Fruit fly (Drosophila melanogaster) whole organism, embryonic: ENCODE measurements around the gene Reg-2.

Experiments used
- Bgb ChIP-seq: fragments of 200-800 bp; sonication (Bioruptor generic); IDR thresholded peaks from 2 replicates; pipeline ENCODE4 v1.3.6; 2022; ENCODE audit warnings: missing biosample characterization, missing genetic modification characterization; ENCODE audit not compliant: partially characterized antibody
- CG10209 ChIP-seq: fragments of 200-800 bp; sonication (Bioruptor generic); optimal IDR thresholded peaks from 3 replicates; lab custom pipeline; 2017; ENCODE audit warnings: missing biosample characterization, mild to moderate bottlenecking, missing genetic modification characterization, missing genetic modification reagents
- CG10543 ChIP-seq: fragments of 200-800 bp; sonication (Bioruptor generic); optimal IDR thresholded peaks from 3 replicates; lab custom pipeline; 2017; ENCODE audit warnings: missing biosample characterization, mild to moderate bottlenecking, missing genetic modification characterization, moderate library complexity
- CG10979 ChIP-seq: fragments of 200-800 bp; sonication (Bioruptor generic); optimal IDR thresholded peaks from 2 replicates; lab custom pipeline; 2018; ENCODE audit warnings: missing biosample characterization, mild to moderate bottlenecking, missing genetic modification characterization, moderate library complexity
- CG12155 ChIP-seq: fragments of 200-800 bp; sonication (Bioruptor generic); optimal IDR thresholded peaks from 3 replicates; lab custom pipeline; 2016; ENCODE audit warnings: missing biosample characterization, missing genetic modification characterization
- CG12219 ChIP-seq: fragments of 200-800 bp; sonication (Bioruptor generic); optimal IDR thresholded peaks from 3 replicates; lab custom pipeline; 2018; ENCODE audit warnings: missing biosample characterization, mild to moderate bottlenecking, missing genetic modification characterization
- CG12659 ChIP-seq: fragments of 200-800 bp; sonication (Bioruptor generic); optimal IDR thresholded peaks from 3 replicates; lab custom pipeline; 2017; ENCODE audit warnings: mild to moderate bottlenecking, missing biosample characterization, missing genetic modification reagents, missing genetic modification characterization
- CG13894 ChIP-seq: fragments of 200-800 bp; sonication (Bioruptor generic); optimal IDR thresholded peaks from 3 replicates; lab custom pipeline; 2018; ENCODE audit warnings: missing biosample characterization, mild to moderate bottlenecking, missing genetic modification characterization, moderate library complexity
- CG17359 ChIP-seq: fragments of 200-800 bp; sonication (Bioruptor generic); optimal IDR thresholded peaks from 3 replicates; lab custom pipeline; 2018; ENCODE audit warnings: missing biosample characterization, mild to moderate bottlenecking, missing genetic modification characterization, moderate library complexity
- CG17912 ChIP-seq: fragments of 200-800 bp; sonication (Bioruptor generic); optimal IDR thresholded peaks from 2 replicates; lab custom pipeline; 2018; ENCODE audit warnings: missing biosample characterization, mild to moderate bottlenecking, missing genetic modification characterization
- CG1832 ChIP-seq: fragments of 200-800 bp; sonication (Bioruptor generic); optimal IDR thresholded peaks from 2 replicates; lab custom pipeline; 2017; ENCODE audit warnings: missing biosample characterization, mild to moderate bottlenecking, missing genetic modification characterization, inconsistent platforms
- CG18599 ChIP-seq: fragments of 200-800 bp; sonication (Bioruptor generic); optimal IDR thresholded peaks from 3 replicates; lab custom pipeline; 2017; ENCODE audit warnings: missing biosample characterization, missing genetic modification characterization, mild to moderate bottlenecking, moderate library complexity, missing genetic modification reagents
- CG18619 ChIP-seq: fragments of 200-800 bp; sonication (Bioruptor generic); optimal IDR thresholded peaks from 3 replicates; lab custom pipeline; 2017; ENCODE audit warnings: missing biosample characterization, mild to moderate bottlenecking, missing genetic modification characterization
- CG3163 ChIP-seq: fragments of 200-800 bp; sonication (Bioruptor generic); optimal IDR thresholded peaks from 3 replicates; lab custom pipeline; 2016; ENCODE audit warnings: missing biosample characterization, missing genetic modification characterization
- CG32767 ChIP-seq: fragments of 200-800 bp; sonication (Bioruptor generic); IDR thresholded peaks from 2 replicates; pipeline ENCODE4 v1.3.6; 2022; ENCODE audit warnings: missing biosample characterization, missing genetic modification characterization
- CG34422 ChIP-seq: fragments of 200-800 bp; sonication (Bioruptor generic); IDR thresholded peaks from 3 replicates; pipeline ENCODE4 v1.3.6; 2022; ENCODE audit warnings: missing biosample characterization, missing genetic modification characterization
- CG5953 ChIP-seq: fragments of 200-800 bp; sonication (Bioruptor generic); IDR thresholded peaks from 2 replicates; pipeline ENCODE4 v1.3.6; 2022; ENCODE audit warnings: missing biosample characterization, missing genetic modification characterization
- CG6765 ChIP-seq: fragments of 200-800 bp; sonication (Bioruptor generic); optimal IDR thresholded peaks from 3 replicates; lab custom pipeline; 2017; ENCODE audit warnings: missing biosample characterization, mild to moderate bottlenecking, missing genetic modification characterization
- CG7786 ChIP-seq: fragments of 200-800 bp; sonication (Bioruptor generic); optimal IDR thresholded peaks from 2 replicates; lab custom pipeline; 2016; ENCODE audit warnings: missing biosample characterization, missing genetic modification characterization
- ERR ChIP-seq: fragments of 200-800 bp; sonication (Bioruptor generic); optimal IDR thresholded peaks from 2 replicates; lab custom pipeline; 2016; ENCODE audit warnings: missing biosample characterization, missing genetic modification characterization
- HLH54F ChIP-seq: fragments of 200-800 bp; sonication (Bioruptor generic); optimal IDR thresholded peaks from 3 replicates; lab custom pipeline; 2016; ENCODE audit warnings: missing biosample characterization, missing genetic modification characterization
- HmgD ChIP-seq: fragments of 200-800 bp; sonication (Bioruptor generic); optimal IDR thresholded peaks from 3 replicates; lab custom pipeline; 2016; ENCODE audit warnings: missing biosample characterization, missing genetic modification characterization
- Lim3 ChIP-seq: fragments of 200-800 bp; sonication (Bioruptor generic); IDR thresholded peaks from 2 replicates; pipeline ENCODE4 v1.3.6; 2022; ENCODE audit warnings: missing biosample characterization, missing genetic modification characterization
- Lpt ChIP-seq: fragments of >200 bp; optimal IDR thresholded peaks from 2 replicates; lab custom pipeline; 2018; ENCODE audit warnings: missing biosample characterization, missing genetic modification characterization
- Nf-YB ChIP-seq: fragments of 200-800 bp; sonication (Bioruptor generic); optimal IDR thresholded peaks from 3 replicates; lab custom pipeline; 2019; ENCODE audit warnings: missing biosample characterization, mild to moderate bottlenecking, missing genetic modification characterization, moderate library complexity
- PHDP ChIP-seq: fragments of 200-800 bp; sonication (Bioruptor generic); optimal IDR thresholded peaks from 3 replicates; lab custom pipeline; 2018; ENCODE audit warnings: missing biosample characterization, mild to moderate bottlenecking, missing genetic modification characterization, moderate library complexity
- Scr ChIP-seq: fragments of 200-800 bp; sonication (Bioruptor generic); IDR thresholded peaks from 2 replicates; pipeline ENCODE4 v1.3.6; 2022; ENCODE audit warnings: missing biosample characterization, missing genetic modification characterization; ENCODE audit not compliant: partially characterized antibody
- Six4 ChIP-seq: fragments of 200-800 bp; sonication (Bioruptor generic); optimal IDR thresholded peaks from 2 replicates; lab custom pipeline; 2016; ENCODE audit warnings: missing biosample characterization, missing genetic modification characterization
- Trl ChIP-seq, 3 experiments: fragments of >200 bp in 2 of 3; fragments of 200-800 bp in 1 of 3; sonication (Bioruptor generic) in 1 of 3; optimal IDR thresholded peaks; 2 replicates in 1 of 3; 3 replicates in 2 of 3; lab custom pipeline; 2016 to 2017; ENCODE audit warnings: missing biosample characterization in 1 of 3, missing genetic modification characterization in 1 of 3
- ac ChIP-seq: fragments of 200-800 bp; sonication (Bioruptor generic); optimal IDR thresholded peaks from 3 replicates; lab custom pipeline; 2017; ENCODE audit warnings: missing biosample characterization, mild to moderate bottlenecking, missing genetic modification characterization
- disco-r ChIP-seq: fragments of 200-800 bp; sonication (Bioruptor generic); optimal IDR thresholded peaks from 2 replicates; lab custom pipeline; 2016; ENCODE audit warnings: missing biosample characterization, missing genetic modification characterization
- dmrt11E ChIP-seq: fragments of 200-800 bp; sonication (Bioruptor generic); optimal IDR thresholded peaks from 3 replicates; lab custom pipeline; 2018; ENCODE audit warnings: missing biosample characterization, mild to moderate bottlenecking, missing genetic modification characterization, moderate library complexity
- fd96Cb ChIP-seq: fragments of 200-800 bp; sonication (Bioruptor generic); optimal IDR thresholded peaks from 2 replicates; lab custom pipeline; 2018; ENCODE audit warnings: missing biosample characterization, mild to moderate bottlenecking, missing genetic modification characterization, moderate library complexity
- gro ChIP-seq: fragments of 200-800 bp; sonication (Bioruptor generic); optimal IDR thresholded peaks from 2 replicates; lab custom pipeline; 2016; ENCODE audit warnings: missing biosample characterization, missing genetic modification characterization
- klu ChIP-seq: fragments of 200-800 bp; sonication (Bioruptor generic); IDR thresholded peaks from 2 replicates; pipeline ENCODE4 v1.3.6; 2022; ENCODE audit warnings: missing biosample characterization, missing genetic modification characterization
- lola ChIP-seq, 3 experiments: fragments of >200 bp in 2 of 3; fragments of 200-800 bp in 1 of 3; sonication (Bioruptor generic) in 1 of 3; optimal IDR thresholded peaks; 2 replicates each; lab custom pipeline; 2017 to 2019; ENCODE audit warnings: missing biosample characterization in 3 of 3, missing genetic modification characterization in 3 of 3, mild to moderate bottlenecking in 1 of 3, moderate library complexity in 1 of 3
- oc ChIP-seq: fragments of 200-800 bp; sonication (Bioruptor generic); optimal IDR thresholded peaks from 2 replicates; lab custom pipeline; 2018; ENCODE audit warnings: missing biosample characterization, mild to moderate bottlenecking, missing genetic modification characterization, moderate library complexity
- prd ChIP-seq, 3 experiments: fragments of >200 bp in 2 of 3; fragments of 200-800 bp in 1 of 3; sonication (Bioruptor generic) in 1 of 3; optimal IDR thresholded peaks in 2 of 3; IDR thresholded peaks in 1 of 3; 2 replicates in 2 of 3; 3 replicates in 1 of 3; pipeline versions ENCODE4 v1.3.6 to Lab custom; 2017 to 2022; ENCODE audit warnings: missing biosample characterization in 1 of 3, missing genetic modification characterization in 1 of 3
- sd ChIP-seq: fragments of 200-800 bp; sonication (Bioruptor generic); optimal IDR thresholded peaks from 3 replicates; lab custom pipeline; 2018; ENCODE audit warnings: missing biosample characterization, mild to moderate bottlenecking, missing genetic modification characterization, moderate library complexity
- shn ChIP-seq: fragments of 200-800 bp; sonication (Bioruptor generic); optimal IDR thresholded peaks from 3 replicates; lab custom pipeline; 2016; ENCODE audit warnings: missing biosample characterization, missing genetic modification characterization
- so ChIP-seq: fragments of 200-800 bp; sonication (Bioruptor generic); IDR thresholded peaks from 3 replicates; pipeline ENCODE4 v1.3.6; 2022; ENCODE audit warnings: missing biosample characterization, missing genetic modification characterization
- stwl ChIP-seq: fragments of 200-800 bp; sonication (Bioruptor generic); optimal IDR thresholded peaks from 3 replicates; lab custom pipeline; 2018; ENCODE audit warnings: missing biosample characterization, mild to moderate bottlenecking, missing genetic modification characterization, moderate library complexity
- sug ChIP-seq: fragments of 200-800 bp; optimal IDR thresholded peaks from 2 replicates; lab custom pipeline; 2019; ENCODE audit warnings: missing biosample characterization, mild to moderate bottlenecking, missing genetic modification characterization, moderate library complexity
- trem ChIP-seq: fragments of 200-800 bp; optimal IDR thresholded peaks from 3 replicates; lab custom pipeline; 2019; ENCODE audit warnings: missing biosample characterization, mild to moderate bottlenecking, missing genetic modification characterization, moderate library complexity
- trh ChIP-seq: fragments of 200-800 bp; sonication (Bioruptor generic); optimal IDR thresholded peaks from 2 replicates; lab custom pipeline; 2016; ENCODE audit warnings: missing biosample characterization, missing genetic modification characterization
- tup ChIP-seq: fragments of 200-800 bp; sonication (Bioruptor generic); optimal IDR thresholded peaks from 2 replicates; lab custom pipeline; 2016; ENCODE audit warnings: missing biosample characterization, mild to moderate bottlenecking, missing genetic modification characterization, moderate library complexity
- zfh2 ChIP-seq: fragments of 200-800 bp; sonication (Bioruptor generic); optimal IDR thresholded peaks from 2 replicates; lab custom pipeline; 2016; ENCODE audit warnings: missing biosample characterization, missing genetic modification characterization

Reg-2 gene

dm6 chr3L:640324-640974 is 34.1 kb upstream of the Reg-2 start (continued):
- TF ChIP-seq dmrt11E (peak; percentile 95), Lpt (GFP tag; lab: Kevin White, UChicago) (no peak), trem (tag; lab: Kevin White, UChicago) (peak; percentile 90), PHDP (tag; lab: Kevin White, UChicago) (peak; percentile 78), CG1832 (GFP tag; lab: Kevin White, UChicago) (peak; percentile 88), CG17359 (tag; lab: Kevin White, UChicago) (peak; percentile 86), CG12155 (peak; percentile 83), prd (optimal IDR thresholded peaks at IDR 0.05; lab: Kevin White, UChicago) (no peak), prd (GFP tag; IDR thresholded peaks at IDR 0.05; lab: Robert Waterston, UW) (peak; percentile 88), zfh2 (GFP tag; lab: Kevin White, UChicago) (peak; percentile 54), gro (GFP tag; lab: Kevin White, UChicago) (peak; percentile 24), CG18619 (peak; percentile 79), stwl (tag; lab: Kevin White, UChicago) (peak; percentile 52), CG7786 (peak; percentile 82), CG5953 (peak; percentile 70), shn (GFP tag; lab: Kevin White, UChicago) (peak; percentile 84), so (GFP tag; lab: Robert Waterston, UW) (peak; percentile 73), CG17912 (GFP tag; lab: Kevin White, UChicago) (no peak), CG12219 (GFP tag; lab: Kevin White, UChicago) (peak; percentile 77), CG13894 (tag; lab: Kevin White, UChicago) (peak; percentile 6), CG3163 (GFP tag; lab: Kevin White, UChicago) (peak; percentile 64), lola (GFP tag; optimal IDR thresholded peaks at IDR 0.05; lab: Kevin White, UChicago) (peak in 1 of 3 experiments; percentile 92), CG18599 (peak; percentile 84), oc (tag; lab: Kevin White, UChicago) (peak; percentile 81), klu (GFP tag; lab: Robert Waterston, UW) (peak; percentile 63; the same call in 1 of the 2 replicates), HLH54F (GFP tag; lab: Kevin White, UChicago) (peak; percentile 56), Bgb (GFP tag; lab: Robert Waterston, UW) (0 out of 2 replicates have a peak, but pooled peaks have one; percentile 15), ac (peak; percentile 73), ERR (GFP tag; lab: Kevin White, UChicago) (peak; percentile 43), sd (tag; lab: Kevin White, UChicago) (no peak), CG10979 (peak; percentile 95), sug (tag; lab: Kevin White, UChicago) (peak; percentile 21), CG10209 (GFP tag; lab: Kevin White, UChicago) (peak; percentile 88), Lim3 (GFP tag; lab: Robert Waterston, UW) (no peak), Scr (GFP tag; lab: Robert Waterston, UW) (no peak), disco-r (GFP tag; lab: Kevin White, UChicago) (peak; percentile 83), CG10543 (GFP tag; lab: Kevin White, UChicago) (peak; percentile 54), CG6765 (GFP tag; lab: Kevin White, UChicago) (peak; percentile 71), tup (GFP tag; lab: Kevin White, UChicago) (peak; percentile 18), CG12659 (peak; percentile 81), Trl (optimal IDR thresholded peaks at IDR 0.05; lab: Kevin White, UChicago) (no peak), Trl (GFP tag; optimal IDR thresholded peaks at IDR 0.05; lab: Kevin White, UChicago) (peak; percentile 90), Six4 (GFP tag; lab: Kevin White, UChicago) (peak; percentile 83), CG32767 (peak; percentile 74), CG34422 (GFP tag; lab: Robert Waterston, UW) (no peak; the same call in 1 of the 3 replicates), fd96Cb (tag; lab: Kevin White, UChicago) (peak; percentile 86), Nf-YB (GFP tag; lab: Kevin White, UChicago) (peak; percentile 38), trh (peak; percentile 61), HmgD (GFP tag; lab: Kevin White, UChicago) (peak; percentile 57)
